Fruit fly (Drosophila melanogaster): ENCODE measurements around the gene CG15211.
A peak's percentile ranks its signal among the peaks of the same experiment; 100 is the strongest.

Gene CG15211

DNA sequence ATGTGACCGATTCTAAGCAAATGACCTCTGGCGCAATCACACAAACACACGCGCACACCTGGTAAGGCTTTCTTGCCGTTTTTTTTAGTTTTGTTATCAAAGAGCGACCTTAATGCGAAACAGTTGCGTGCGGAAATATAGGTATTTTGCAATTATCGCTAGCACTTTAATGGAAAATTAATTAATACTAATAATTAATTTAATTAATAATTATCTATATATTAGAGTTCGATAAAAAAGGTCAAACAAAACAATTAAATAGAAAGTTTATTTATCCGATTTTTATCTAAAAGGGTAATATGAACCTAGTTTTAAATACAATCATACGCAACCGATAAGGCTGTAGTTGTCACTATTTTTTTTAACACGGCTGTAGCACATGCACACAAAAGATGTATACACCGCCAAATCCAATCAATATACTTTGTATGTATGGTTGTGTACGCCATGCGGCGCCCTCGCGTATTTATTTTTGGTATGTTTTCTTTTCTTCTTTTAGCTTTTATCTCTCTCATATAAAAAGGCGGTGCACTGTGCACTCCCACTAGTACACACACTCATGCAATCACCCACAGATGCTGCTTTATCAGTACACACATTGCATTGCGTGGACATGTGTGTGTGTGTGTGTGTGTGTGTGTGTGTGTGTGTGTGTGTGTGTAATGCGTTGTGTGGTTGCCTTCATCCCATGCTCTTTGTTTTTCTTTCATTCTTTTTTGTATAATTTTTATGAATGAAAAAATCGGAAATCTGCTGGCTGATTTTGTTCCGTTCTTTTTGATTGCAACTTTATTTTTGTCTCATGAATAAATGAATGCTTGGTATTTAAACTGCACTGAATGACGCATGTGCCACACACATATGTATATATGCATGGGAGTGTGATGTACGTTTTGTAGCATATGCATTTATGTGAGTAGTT, 30.4 kb downstream of the CG15211 start (continued):
- TF ChIP-seq CG11504 (tag; optimal IDR thresholded peaks at IDR 0.05) (no peak), zfh1 (GFP tag; IDR thresholded peaks at IDR 0.05) (0 out of 3 replicates have a peak, but pooled peaks have one; percentile 39), CrebB (tag; optimal IDR thresholded peaks at IDR 0.05) (no peak), Tbp (GFP tag; optimal IDR thresholded peaks at IDR 0.05) (no peak), CG8944 (GFP tag; optimal IDR thresholded peaks at IDR 0.05) (no peak), CG1602 (GFP tag; optimal IDR thresholded peaks at IDR 0.05) (peak; percentile 36), trem (tag; optimal IDR thresholded peaks at IDR 0.05) (peak; percentile 63), NC2β (GFP tag; optimal IDR thresholded peaks at IDR 0.05) (no peak), sqz (GFP tag; optimal IDR thresholded peaks at IDR 0.05) (peak; percentile 81), amos (GFP tag; IDR thresholded peaks at IDR 0.05; ENCODE audit: partially characterized antibody) (no peak), CG8388 (GFP tag; optimal IDR thresholded peaks at IDR 0.05) (peak; percentile 74), ken (GFP tag; IDR thresholded peaks at IDR 0.05) (no peak), gsb-n (tag; optimal IDR thresholded peaks at IDR 0.05) (peak; percentile 65), crol (GFP tag; IDR thresholded peaks at IDR 0.05) (no peak), schlank (tag; optimal IDR thresholded peaks at IDR 0.05) (no peak), CG2712 (tag; optimal IDR thresholded peaks at IDR 0.05) (peak; percentile 81), chif (GFP tag; optimal IDR thresholded peaks at IDR 0.05) (no peak), Usf (GFP tag; optimal IDR thresholded peaks at IDR 0.05) (no peak), HHEX (GFP tag; optimal IDR thresholded peaks at IDR 0.05) (peak; percentile 59), CG11723 (GFP tag; optimal IDR thresholded peaks at IDR 0.05) (peak; percentile 19), gce (GFP tag; IDR thresholded peaks at IDR 0.05) (peak; percentile 8; the same call in 1 of the 3 replicates), CG43689 (GFP tag; IDR thresholded peaks at IDR 0.05) (no peak), Dll (GFP tag; IDR thresholded peaks at IDR 0.05; ENCODE audit: partially characterized antibody) (no peak), lola (GFP tag; optimal IDR thresholded peaks at IDR 0.05) (peak in 1 of 3 experiments; percentile 65), CG13123 (GFP tag; optimal IDR thresholded peaks at IDR 0.05) (no peak), Mad (GFP tag; optimal IDR thresholded peaks at IDR 0.05) (no peak), CG9797 (GFP tag; optimal IDR thresholded peaks at IDR 0.05) (no peak), CG12219 (GFP tag; optimal IDR thresholded peaks at IDR 0.05) (no peak), dimm (GFP tag; IDR thresholded peaks at IDR 0.05) (no peak), Eip74EF (GFP tag; optimal IDR thresholded peaks at IDR 0.05) (peak in 1 of 2 experiments; percentile 66), CG2116 (GFP tag; optimal IDR thresholded peaks at IDR 0.05) (peak; percentile 32), Ptx1 (GFP tag; IDR thresholded peaks at IDR 0.05) (peak; percentile 59), cad (GFP tag; optimal IDR thresholded peaks at IDR 0.05) (no peak), al (GFP tag; IDR thresholded peaks at IDR 0.05) (no peak), usp (GFP tag; optimal IDR thresholded peaks at IDR 0.05) (no peak), peb (GFP tag; IDR thresholded peaks at IDR 0.05) (no peak), CG1024 (GFP tag; IDR thresholded peaks at IDR 0.05) (no peak), ase (GFP tag; IDR thresholded peaks at IDR 0.05) (no peak), CG11695 (GFP tag; IDR thresholded peaks at IDR 0.05) (peak; percentile 78), row (GFP tag; IDR thresholded peaks at IDR 0.05) (peak; percentile 75), her (GFP tag; optimal IDR thresholded peaks at IDR 0.05) (no peak), CG17612 (GFP tag; IDR thresholded peaks at IDR 0.05) (no peak), Sox100B (GFP tag; optimal IDR thresholded peaks at IDR 0.05) (peak; percentile 84), Gsc (GFP tag; IDR thresholded peaks at IDR 0.05) (no peak), kah (GFP tag; optimal IDR thresholded peaks at IDR 0.05) (peak; percentile 17), Side (GFP tag; optimal IDR thresholded peaks at IDR 0.05) (no peak), Oli (tag; optimal IDR thresholded peaks at IDR 0.05) (peak; percentile 72), CG12071 (GFP tag; optimal IDR thresholded peaks at IDR 0.05) (no peak), klu (GFP tag; IDR thresholded peaks at IDR 0.05) (no peak; the same call in 1 of the 2 replicates)
